Fruit fly (Drosophila melanogaster): ENCODE measurements around the gene CG13083.

The CG13083 gene

DNA sequence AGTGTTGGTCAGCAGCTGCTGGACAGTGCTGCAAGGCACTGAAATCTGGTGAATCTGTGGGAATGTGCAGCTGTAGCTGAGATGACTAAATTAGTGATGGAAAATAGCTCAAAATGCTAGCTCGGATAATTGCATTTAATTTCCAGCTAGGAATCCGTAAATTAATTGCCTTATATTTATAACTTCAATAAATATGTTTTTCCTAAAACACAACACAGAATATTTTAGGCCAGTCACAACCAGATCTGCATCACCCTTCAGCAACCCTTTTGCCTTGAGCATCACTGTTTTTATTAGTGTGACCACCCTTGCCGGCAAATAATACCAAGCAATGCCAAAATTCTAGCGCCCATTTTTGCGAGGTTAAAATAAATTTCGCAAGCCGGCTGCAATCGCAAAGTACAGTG, 42.6 kb upstream of the CG13083 start, which contains the start of gene Hs2st (continued):
- TF ChIP-seq Ets65A (GFP tag) (peak; percentile 100), ind (GFP tag; optimal IDR thresholded peaks at IDR 0.05) (peak; percentile 97), cad (GFP tag; optimal IDR thresholded peaks at IDR 0.05) (no peak), HLH54F (GFP tag; optimal IDR thresholded peaks at IDR 0.05) (peak; percentile 97), Sry-δ (GFP tag; optimal IDR thresholded peaks at IDR 0.05) (peak; percentile 82), ttk (GFP tag; IDR thresholded peaks at IDR 0.05) (peak; percentile 86), CG6654 (GFP tag; optimal IDR thresholded peaks at IDR 0.05) (peak; percentile 69), repo (GFP tag; optimal IDR thresholded peaks at IDR 0.05) (peak; percentile 89), H2.0 (GFP tag; IDR thresholded peaks at IDR 0.05) (peak; percentile 90), CG2889 (GFP tag; IDR thresholded peaks at IDR 0.05) (peak; percentile 90), Hand (GFP tag; optimal IDR thresholded peaks at IDR 0.05) (peak; percentile 41), zfh1 (GFP tag; IDR thresholded peaks at IDR 0.05) (peak; percentile 94), ash1 (GFP tag; optimal IDR thresholded peaks at IDR 0.05) (no peak), da (GFP tag; optimal IDR thresholded peaks at IDR 0.05) (peak; percentile 94), klu (GFP tag; IDR thresholded peaks at IDR 0.05) (peak; percentile 94), CG10654 (GFP tag; optimal IDR thresholded peaks at IDR 0.05) (peak; percentile 94), chinmo (GFP tag; IDR thresholded peaks at IDR 0.05; ENCODE audit: partially characterized antibody) (peak; percentile 79; the same call in 3 of the 4 replicates), CG8359 (GFP tag; optimal IDR thresholded peaks at IDR 0.05; ENCODE audit: borderline replicate concordance) (peak; percentile 37), Lim3 (GFP tag; IDR thresholded peaks at IDR 0.05) (peak; percentile 77), CG9932 (GFP tag; IDR thresholded peaks at IDR 0.05) (peak; percentile 98), E2f2 (GFP tag; IDR thresholded peaks at IDR 0.05) (peak; percentile 79), Mes4 (GFP tag; optimal IDR thresholded peaks at IDR 0.05) (peak; percentile 83), CG34224 (GFP tag; IDR thresholded peaks at IDR 0.05; ENCODE audit: partially characterized antibody) (no peak), Oli (tag; optimal IDR thresholded peaks at IDR 0.05) (peak; percentile 85), Antp (GFP tag; optimal IDR thresholded peaks at IDR 0.05) (peak; percentile 96), wdn (GFP tag; IDR thresholded peaks at IDR 0.05) (peak; percentile 89), CG13287 (GFP tag; IDR thresholded peaks at IDR 0.05; ENCODE audit: partially characterized antibody) (peak; percentile 62), pita (GFP tag; optimal IDR thresholded peaks at IDR 0.05) (no peak), CG17359 (tag; optimal IDR thresholded peaks at IDR 0.05) (peak; percentile 85), nerfin-2 (GFP tag; IDR thresholded peaks at IDR 0.05; ENCODE audit: partially characterized antibody) (no peak), Hr51 (GFP tag; optimal IDR thresholded peaks at IDR 0.05) (peak; percentile 87 to 97), CG6175 (GFP tag; IDR thresholded peaks at IDR 0.05) (peak; percentile 88), az2 (GFP tag; optimal IDR thresholded peaks at IDR 0.05) (peak; percentile 94), CG3847 (GFP tag; IDR thresholded peaks at IDR 0.05) (peak; percentile 97), stc (GFP tag; IDR thresholded peaks at IDR 0.05) (peak; percentile 81), pho (GFP tag; optimal IDR thresholded peaks at IDR 0.05) (peak; percentile 96), CG13424 (tag; optimal IDR thresholded peaks at IDR 0.05) (peak; percentile 91), gsb-n (tag; optimal IDR thresholded peaks at IDR 0.05) (no peak), chm (GFP tag; IDR thresholded peaks at IDR 0.05) (peak; percentile 88), dm (GFP tag; optimal IDR thresholded peaks at IDR 0.05) (peak; percentile 89), Bteb2 (GFP tag; optimal IDR thresholded peaks at IDR 0.05) (peak; percentile 95), CG1233 (GFP tag; optimal IDR thresholded peaks at IDR 0.05) (peak; percentile 83), CG11085 (GFP tag; IDR thresholded peaks at IDR 0.05) (peak; percentile 92), fd102C (GFP tag; optimal IDR thresholded peaks at IDR 0.05) (peak; percentile 27), CG11723 (GFP tag; optimal IDR thresholded peaks at IDR 0.05) (peak; percentile 85), NK7.1 (GFP tag; optimal IDR thresholded peaks at IDR 0.05) (peak; percentile 83), ato (GFP tag; IDR thresholded peaks at IDR 0.05; ENCODE audit: partially characterized antibody) (no peak; the same call in 1 of the 2 replicates), CG16863 (GFP tag; optimal IDR thresholded peaks at IDR 0.05) (peak; percentile 86), CG9215 (GFP tag; IDR thresholded peaks at IDR 0.05) (peak; percentile 96), twi (tag; optimal IDR thresholded peaks at IDR 0.05) (peak; percentile 86), chn (GFP tag; optimal IDR thresholded peaks at IDR 0.05) (peak; percentile 95)

Measured in whole organism, embryonic.